Fruit fly (Drosophila melanogaster) whole organism, adult: ENCODE results near the gene pira.

Experiments used
- CG11617 ChIP-seq: fragments of 200-800 bp; sonication (Bioruptor generic); optimal IDR thresholded peaks from 2 replicates; lab custom pipeline; 2017; ENCODE audit warnings: mild to moderate bottlenecking, missing biosample characterization, missing genetic modification reagents, missing genetic modification characterization
- CG12768 ChIP-seq: fragments of 200-800 bp; sonication (Bioruptor generic); optimal IDR thresholded peaks from 2 replicates; lab custom pipeline; 2017; ENCODE audit warnings: missing biosample characterization, missing genetic modification characterization, mild to moderate bottlenecking, moderate library complexity, missing genetic modification reagents
- CG33017 ChIP-seq: fragments of 200-800 bp; sonication (Bioruptor generic); optimal IDR thresholded peaks from 2 replicates; lab custom pipeline; 2018; ENCODE audit warnings: missing biosample characterization, mild to moderate bottlenecking, missing genetic modification characterization, moderate library complexity
- CG5204 ChIP-seq: fragments of 200-800 bp; sonication (Bioruptor generic); optimal IDR thresholded peaks from 2 replicates; lab custom pipeline; 2016; ENCODE audit warnings: missing biosample characterization, missing genetic modification characterization
- CG7045 ChIP-seq: fragments of 200-800 bp; sonication (Bioruptor generic); optimal IDR thresholded peaks from 2 replicates; lab custom pipeline; 2017; ENCODE audit warnings: missing biosample characterization, mild to moderate bottlenecking, missing genetic modification characterization
- CG7101 ChIP-seq: fragments of 200-800 bp; sonication (Bioruptor generic); optimal IDR thresholded peaks from 2 replicates; lab custom pipeline; 2018; ENCODE audit warnings: missing biosample characterization, mild to moderate bottlenecking, missing genetic modification characterization, moderate library complexity
- Crg-1 ChIP-seq: fragments of 200-800 bp; sonication (Bioruptor generic); optimal IDR thresholded peaks from 2 replicates; lab custom pipeline; 2016; ENCODE audit warnings: missing biosample characterization, missing genetic modification characterization
- cic ChIP-seq: fragments of 200-800 bp; sonication (Bioruptor generic); optimal IDR thresholded peaks from 2 replicates; lab custom pipeline; 2017; ENCODE audit warnings: missing biosample characterization, mild to moderate bottlenecking, missing genetic modification characterization, moderate library complexity
- cnc ChIP-seq, 2 experiments: fragments of >200 bp; optimal IDR thresholded peaks; 2 replicates each; lab custom pipeline; 2017
- kay ChIP-seq: fragments of 200-800 bp; sonication (Bioruptor generic); peaks from one replicate; lab custom pipeline; 2016; ENCODE audit warnings: missing biosample characterization, missing genetic modification characterization, borderline replicate concordance
- ovo ChIP-seq: fragments of 200-800 bp; sonication (Bioruptor generic); optimal IDR thresholded peaks from 2 replicates; lab custom pipeline; 2016; ENCODE audit warnings: missing biosample characterization, missing genetic modification characterization
- pad ChIP-seq: fragments of 200-800 bp; sonication (Bioruptor generic); optimal IDR thresholded peaks from 3 replicates; lab custom pipeline; 2017; ENCODE audit warnings: missing biosample characterization, missing genetic modification characterization, mild to moderate bottlenecking, moderate library complexity, missing genetic modification reagents
- toe ChIP-seq: fragments of 200-800 bp; sonication (Bioruptor generic); optimal IDR thresholded peaks from 2 replicates; lab custom pipeline; 2016; ENCODE audit warnings: missing biosample characterization, missing genetic modification characterization

DNA sequence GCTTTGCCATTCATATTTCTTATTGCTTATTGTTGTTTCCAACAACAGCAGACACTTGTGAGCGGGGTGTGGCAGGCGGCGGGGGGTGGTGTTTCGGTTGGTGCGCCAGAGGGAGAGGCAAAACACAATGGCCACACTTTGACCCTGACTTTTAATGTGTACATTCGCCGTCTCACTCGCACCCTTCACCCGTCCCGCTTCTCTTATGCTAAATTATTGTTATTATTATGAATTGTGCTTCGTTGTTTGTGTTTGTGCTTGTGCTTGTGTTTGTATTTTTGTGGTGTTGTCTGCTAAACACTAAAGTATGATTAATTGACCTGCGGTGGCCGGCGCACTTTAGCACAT is 7.1 kb downstream of the pira start:
- TF ChIP-seq CG7045 (GFP tag; lab: Kevin White, UChicago) (no peak), pad (GFP tag; lab: Kevin White, UChicago) (no peak), toe (GFP tag; lab: Kevin White, UChicago) (no peak), CG7101 (tag; lab: Kevin White, UChicago) (no peak), ovo (GFP tag; lab: Kevin White, UChicago) (peak; percentile 22), cic (GFP tag; lab: Kevin White, UChicago) (peak; percentile 43), Crg-1 (GFP tag; lab: Kevin White, UChicago) (no peak), CG12768 (GFP tag; lab: Kevin White, UChicago) (no peak), cnc (optimal IDR thresholded peaks at IDR 0.05; lab: Kevin White, UChicago) (no peak), CG33017 (tag; lab: Kevin White, UChicago) (no peak), kay (GFP tag; lab: Kevin White, UChicago) (no peak), CG11617 (GFP tag; lab: Kevin White, UChicago) (no peak), CG5204 (no peak)
